Fruit fly (Drosophila melanogaster) whole organism, embryonic: ENCODE results near the gene Rab26.

Source experiments
- CG12155 ChIP-seq: fragments of 200-800 bp; sonication (Bioruptor generic); optimal IDR thresholded peaks from 3 replicates; lab custom pipeline; 2016; ENCODE audit warnings: missing biosample characterization, missing genetic modification characterization
- CG12219 ChIP-seq: fragments of 200-800 bp; sonication (Bioruptor generic); optimal IDR thresholded peaks from 3 replicates; lab custom pipeline; 2018; ENCODE audit warnings: missing biosample characterization, mild to moderate bottlenecking, missing genetic modification characterization
- CG13775 ChIP-seq: fragments of 200-800 bp; sonication (Bioruptor generic); optimal IDR thresholded peaks from 3 replicates; lab custom pipeline; 2017; ENCODE audit warnings: missing biosample characterization, mild to moderate bottlenecking, missing genetic modification characterization
- CG14667 ChIP-seq: fragments of 200-800 bp; sonication (Bioruptor generic); IDR thresholded peaks from 2 replicates; pipeline ENCODE4 v1.3.6; 2022; ENCODE audit warnings: missing biosample characterization, missing genetic modification characterization
- CG15011 ChIP-seq: fragments of 200-800 bp; sonication (Bioruptor generic); optimal IDR thresholded peaks from 3 replicates; lab custom pipeline; 2018; ENCODE audit warnings: missing biosample characterization, mild to moderate bottlenecking, missing genetic modification characterization
- CG16779 ChIP-seq: fragments of 200-800 bp; sonication (Bioruptor generic); IDR thresholded peaks from 2 replicates; pipeline ENCODE4 v1.3.6; 2022; ENCODE audit warnings: missing biosample characterization, missing genetic modification characterization
- CG17802 ChIP-seq: fragments of 200-800 bp; sonication (Bioruptor generic); optimal IDR thresholded peaks from 2 replicates; lab custom pipeline; 2018; ENCODE audit warnings: missing biosample characterization, mild to moderate bottlenecking, missing genetic modification characterization, moderate library complexity
- CG18011 ChIP-seq: fragments of 200-800 bp; sonication (Bioruptor generic); optimal IDR thresholded peaks from 2 replicates; lab custom pipeline; 2017; ENCODE audit warnings: missing biosample characterization, missing genetic modification characterization, mild to moderate bottlenecking, moderate library complexity, missing genotype
- CG2199 ChIP-seq: fragments of 200-800 bp; sonication (Bioruptor generic); IDR thresholded peaks from 3 replicates; pipeline ENCODE4 v1.3.6; 2022; ENCODE audit warnings: missing biosample characterization, missing genetic modification characterization
- CG2889 ChIP-seq: fragments of 200-800 bp; sonication (Bioruptor generic); IDR thresholded peaks from 3 replicates; pipeline ENCODE4 v1.3.6; 2022; ENCODE audit warnings: missing biosample characterization, missing genetic modification characterization
- CG31441 ChIP-seq: fragments of 200-800 bp; sonication (Bioruptor generic); IDR thresholded peaks from 2 replicates; pipeline ENCODE4 v1.3.6; 2022; ENCODE audit warnings: missing biosample characterization, missing genetic modification characterization
- CG7556 ChIP-seq: fragments of 200-800 bp; sonication (Bioruptor generic); optimal IDR thresholded peaks from 2 replicates; lab custom pipeline; 2017; ENCODE audit warnings: missing biosample characterization, mild to moderate bottlenecking, missing genetic modification characterization
- CG7928 ChIP-seq: fragments of 200-800 bp; sonication (Bioruptor generic); optimal IDR thresholded peaks from 2 replicates; lab custom pipeline; 2017; ENCODE audit warnings: missing biosample characterization, mild to moderate bottlenecking, missing genetic modification characterization
- CG7987 ChIP-seq: fragments of 200-800 bp; sonication (Bioruptor generic); optimal IDR thresholded peaks from 2 replicates; lab custom pipeline; 2018; ENCODE audit warnings: missing biosample characterization, mild to moderate bottlenecking, missing genetic modification characterization, moderate library complexity
- CG9932 ChIP-seq: fragments of 200-800 bp; sonication (Bioruptor generic); IDR thresholded peaks from 2 replicates; pipeline ENCODE4 v1.3.6; 2022; ENCODE audit warnings: missing biosample characterization, missing genetic modification characterization
- CTCF ChIP-seq: fragments of 200-800 bp; sonication (Bioruptor generic); optimal IDR thresholded peaks from 2 replicates; lab custom pipeline; 2017; ENCODE audit warnings: missing biosample characterization, mild to moderate bottlenecking, missing genetic modification characterization, moderate library complexity
- Dip3 ChIP-seq: fragments of 200-800 bp; sonication (Bioruptor generic); optimal IDR thresholded peaks from 3 replicates; lab custom pipeline; 2016; ENCODE audit warnings: missing biosample characterization, missing genetic modification characterization
- Dll ChIP-seq: fragments of 200-800 bp; sonication (Bioruptor generic); IDR thresholded peaks from 4 replicates; pipeline ENCODE4 v1.3.6; 2022; ENCODE audit warnings: missing biosample characterization, missing genetic modification characterization; ENCODE audit not compliant: partially characterized antibody
- Dp ChIP-seq: fragments of 200-800 bp; sonication (Bioruptor generic); optimal IDR thresholded peaks from 2 replicates; lab custom pipeline; 2018; ENCODE audit warnings: missing biosample characterization, mild to moderate bottlenecking, missing genetic modification characterization, moderate library complexity
- Fer2 ChIP-seq: fragments of 200-800 bp; sonication (Bioruptor generic); optimal IDR thresholded peaks from 2 replicates; lab custom pipeline; 2018; ENCODE audit warnings: missing biosample characterization, mild to moderate bottlenecking, missing genetic modification characterization, moderate library complexity
- GATAe ChIP-seq: fragments of 200-800 bp; sonication (Bioruptor generic); conservative IDR thresholded peaks from 2 replicates; pipeline ENCODE4 v1.3.6; 2022; ENCODE audit warnings: missing biosample characterization, missing genetic modification characterization
- HLH3B ChIP-seq: fragments of 200-800 bp; sonication (Bioruptor generic); IDR thresholded peaks from 2 replicates; pipeline ENCODE4 v1.3.6; 2022; ENCODE audit warnings: missing biosample characterization, missing genetic modification characterization
- HmgD ChIP-seq: fragments of 200-800 bp; sonication (Bioruptor generic); optimal IDR thresholded peaks from 3 replicates; lab custom pipeline; 2016; ENCODE audit warnings: missing biosample characterization, missing genetic modification characterization
- MBD-R2 ChIP-seq: fragments of 200-800 bp; sonication (Bioruptor generic); IDR thresholded peaks from 2 replicates; pipeline ENCODE4 v1.3.6; 2022; ENCODE audit warnings: missing biosample characterization, missing genetic modification characterization
- Med ChIP-seq: fragments of 200-800 bp; sonication (Bioruptor generic); peaks from one replicate; lab custom pipeline; 2016; ENCODE audit warnings: missing biosample characterization, missing genetic modification characterization, mild to moderate bottlenecking, inconsistent platforms, moderate library complexity
- Oaz ChIP-seq: fragments of 200-800 bp; sonication (Bioruptor generic); IDR thresholded peaks from 2 replicates; pipeline ENCODE4 v1.3.6; 2022; ENCODE audit warnings: missing biosample characterization, missing genetic modification characterization
- Poxn ChIP-seq: fragments of 200-800 bp; sonication (Bioruptor generic); IDR thresholded peaks from 2 replicates; pipeline ENCODE4 v1.3.6; 2022; ENCODE audit warnings: missing biosample characterization, missing genetic modification characterization
- Sry-β ChIP-seq: fragments of 200-800 bp; sonication (Bioruptor generic); optimal IDR thresholded peaks from 2 replicates; lab custom pipeline; 2018; ENCODE audit warnings: missing biosample characterization, mild to moderate bottlenecking, missing genetic modification characterization, moderate library complexity
- br ChIP-seq: fragments of >200 bp; optimal IDR thresholded peaks from 2 replicates; lab custom pipeline; 2017
- ci ChIP-seq: fragments of 200-800 bp; sonication (Bioruptor generic); IDR thresholded peaks from 3 replicates; pipeline ENCODE4 v1.3.6; 2022; ENCODE audit warnings: missing biosample characterization, missing genetic modification characterization
- cwo ChIP-seq: fragments of 200-800 bp; sonication (Bioruptor generic); optimal IDR thresholded peaks from 3 replicates; lab custom pipeline; 2017; ENCODE audit warnings: missing biosample characterization, missing genetic modification characterization, mild to moderate bottlenecking, moderate library complexity, missing genetic modification reagents
- dpn ChIP-seq, 2 experiments: fragments of 200-800 bp; sonication (Bioruptor generic); optimal IDR thresholded peaks; 3 replicates each; lab custom pipeline; 2016; ENCODE audit warnings: missing biosample characterization in 2 of 2, missing genetic modification characterization in 2 of 2
- eve ChIP-seq, 2 experiments: fragments of >200 bp; optimal IDR thresholded peaks; 2 replicates each; lab custom pipeline; 2017; ENCODE audit warnings: missing biosample characterization in 2 of 2, missing genetic modification characterization in 2 of 2
- fd3F ChIP-seq: fragments of 200-800 bp; sonication (Bioruptor generic); optimal IDR thresholded peaks from 2 replicates; lab custom pipeline; 2018; ENCODE audit warnings: missing biosample characterization, mild to moderate bottlenecking, missing genetic modification characterization, moderate library complexity
- fu2 ChIP-seq: fragments of 200-800 bp; sonication (Bioruptor generic); optimal IDR thresholded peaks from 2 replicates; lab custom pipeline; 2016; ENCODE audit warnings: missing biosample characterization, missing genetic modification characterization
- ind ChIP-seq: fragments of 200-800 bp; sonication (Bioruptor generic); optimal IDR thresholded peaks from 3 replicates; lab custom pipeline; 2016; ENCODE audit warnings: missing biosample characterization, missing genetic modification characterization
- klu ChIP-seq: fragments of 200-800 bp; sonication (Bioruptor generic); IDR thresholded peaks from 2 replicates; pipeline ENCODE4 v1.3.6; 2022; ENCODE audit warnings: missing biosample characterization, missing genetic modification characterization
- kni ChIP-seq: fragments of 200-800 bp; sonication (Bioruptor generic); optimal IDR thresholded peaks from 3 replicates; lab custom pipeline; 2017; ENCODE audit warnings: mild to moderate bottlenecking, missing biosample characterization, missing genetic modification reagents, missing genetic modification characterization
- lola ChIP-seq, 3 experiments: fragments of >200 bp in 2 of 3; fragments of 200-800 bp in 1 of 3; sonication (Bioruptor generic) in 1 of 3; optimal IDR thresholded peaks; 2 replicates each; lab custom pipeline; 2017 to 2019; ENCODE audit warnings: missing biosample characterization in 3 of 3, missing genetic modification characterization in 3 of 3, mild to moderate bottlenecking in 1 of 3, moderate library complexity in 1 of 3
- odd ChIP-seq: fragments of 200-800 bp; sonication (Bioruptor generic); optimal IDR thresholded peaks from 2 replicates; lab custom pipeline; 2017; ENCODE audit warnings: missing biosample characterization, mild to moderate bottlenecking, missing genetic modification characterization
- p53 ChIP-seq: fragments of 200-800 bp; sonication (Bioruptor generic); optimal IDR thresholded peaks from 2 replicates; lab custom pipeline; 2016; ENCODE audit warnings: missing biosample characterization, missing genetic modification characterization
- run ChIP-seq: fragments of 200-800 bp; sonication (Bioruptor generic); optimal IDR thresholded peaks from 3 replicates; lab custom pipeline; 2018; ENCODE audit warnings: missing biosample characterization, mild to moderate bottlenecking, missing genetic modification characterization
- sens-2 ChIP-seq: fragments of 200-800 bp; sonication (Bioruptor generic); IDR thresholded peaks from 2 replicates; pipeline ENCODE4 v1.3.6; 2022; ENCODE audit warnings: missing biosample characterization, missing genetic modification characterization
- sob ChIP-seq: fragments of 200-800 bp; sonication (Bioruptor generic); IDR thresholded peaks from 2 replicates; pipeline ENCODE4 v1.3.6; 2022; ENCODE audit warnings: missing biosample characterization, missing genetic modification characterization
- sqz ChIP-seq: fragments of 200-800 bp; sonication (Bioruptor generic); optimal IDR thresholded peaks from 3 replicates; lab custom pipeline; 2018; ENCODE audit warnings: missing biosample characterization, mild to moderate bottlenecking, missing genetic modification characterization
- tap ChIP-seq: fragments of 200-800 bp; optimal IDR thresholded peaks from 3 replicates; lab custom pipeline; 2019; ENCODE audit warnings: missing biosample characterization, mild to moderate bottlenecking, missing genetic modification characterization, moderate library complexity
- toy ChIP-seq: fragments of 200-800 bp; sonication (Bioruptor generic); IDR thresholded peaks from 2 replicates; pipeline ENCODE4 v1.3.6; 2022; ENCODE audit warnings: missing biosample characterization, missing genetic modification characterization
- trh ChIP-seq: fragments of 200-800 bp; sonication (Bioruptor generic); optimal IDR thresholded peaks from 2 replicates; lab custom pipeline; 2016; ENCODE audit warnings: missing biosample characterization, missing genetic modification characterization
- tup ChIP-seq: fragments of 200-800 bp; sonication (Bioruptor generic); optimal IDR thresholded peaks from 2 replicates; lab custom pipeline; 2016; ENCODE audit warnings: missing biosample characterization, mild to moderate bottlenecking, missing genetic modification characterization, moderate library complexity
- unc-4 ChIP-seq: fragments of 200-800 bp; sonication (Bioruptor generic); IDR thresholded peaks from 2 replicates; pipeline ENCODE4 v1.3.6; 2022; ENCODE audit warnings: missing biosample characterization, missing genetic modification characterization; ENCODE audit not compliant: partially characterized antibody
- usp ChIP-seq: fragments of >200 bp; optimal IDR thresholded peaks from 2 replicates; lab custom pipeline; 2017; ENCODE audit warnings: missing biosample characterization, missing genetic modification characterization
- vvl ChIP-seq: fragments of 200-800 bp; sonication (Bioruptor generic); IDR thresholded peaks from 2 replicates; pipeline ENCODE4 v1.3.6; 2022; ENCODE audit warnings: missing biosample characterization, missing genetic modification characterization
- z ChIP-seq: fragments of 200-800 bp; sonication (Bioruptor generic); IDR thresholded peaks from 3 replicates; pipeline ENCODE4 v1.3.6; 2022; ENCODE audit warnings: missing biosample characterization, missing genetic modification characterization

Gene Rab26

DNA sequence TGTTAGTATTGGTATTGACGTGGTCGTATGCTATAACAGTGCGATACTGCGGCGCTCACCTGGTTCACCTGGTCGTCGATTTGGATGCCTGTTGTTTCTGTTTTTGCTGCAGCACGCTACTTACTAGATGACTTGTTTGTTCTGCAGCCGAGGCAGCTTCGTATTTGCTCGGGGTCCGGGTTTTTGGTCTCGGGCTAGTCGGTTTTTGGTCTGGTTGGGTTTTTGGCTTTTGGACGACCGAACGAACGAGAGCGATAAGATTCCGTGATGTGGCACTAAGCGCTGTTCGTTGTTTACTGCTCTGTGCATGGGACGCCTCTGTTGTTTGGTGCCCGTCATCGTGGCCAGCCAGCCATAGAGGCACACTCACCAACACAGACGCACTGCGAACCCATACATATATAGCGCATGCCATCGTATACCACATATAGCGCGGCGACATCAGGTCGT is 30.4 kb downstream of the Rab26 start, which contains the start of gene ebd2 (continued):
- TF ChIP-seq fd3F (GFP tag; lab: Kevin White, UChicago) (no peak), odd (GFP tag; lab: Kevin White, UChicago) (peak; percentile 22), p53 (GFP tag; lab: Kevin White, UChicago) (no peak), usp (GFP tag; lab: Kevin White, UChicago) (no peak), Fer2 (no peak), MBD-R2 (GFP tag; lab: Robert Waterston, UW) (no peak), CG13775 (GFP tag; lab: Kevin White, UChicago) (no peak), br (lab: Kevin White, UChicago) (no peak), Oaz (GFP tag; lab: Robert Waterston, UW) (no peak), sens-2 (no peak), GATAe (no peak; the same call in 1 of the 2 replicates), sob (peak; percentile 40; the same call in 1 of the 2 replicates), CG14667 (GFP tag; lab: Robert Waterston, UW) (no peak), ci (GFP tag; lab: Robert Waterston, UW) (no peak), Med (GFP tag; lab: Kevin White, UChicago) (peak; percentile 87), CG17802 (tag; lab: Kevin White, UChicago) (no peak), CG2199 (GFP tag; lab: Robert Waterston, UW) (no peak), CG7928 (no peak), kni (peak; percentile 72), z (GFP tag; lab: Robert Waterston, UW) (no peak), Dip3 (no peak), trh (GFP tag; lab: Kevin White, UChicago) (no peak), Poxn (no peak), toy (GFP tag; lab: Robert Waterston, UW) (no peak), CG12219 (no peak), Dll (GFP tag; lab: Robert Waterston, UW) (no peak), CG9932 (no peak), fu2 (no peak), tap (tag; lab: Kevin White, UChicago) (no peak), ind (GFP tag; lab: Kevin White, UChicago) (no peak), CG31441 (GFP tag; lab: Robert Waterston, UW) (no peak), CG2889 (GFP tag; lab: Robert Waterston, UW) (no peak), klu (GFP tag; lab: Robert Waterston, UW) (no peak), run (tag; lab: Kevin White, UChicago) (no peak), tup (GFP tag; lab: Kevin White, UChicago) (no peak), cwo (GFP tag; lab: Kevin White, UChicago) (peak; percentile 73), vvl (peak; percentile 15; the same call in 1 of the 2 replicates), Sry-β (no peak), lola (GFP tag; optimal IDR thresholded peaks at IDR 0.05; lab: Kevin White, UChicago) (no peak), CG12155 (GFP tag; lab: Kevin White, UChicago) (peak; percentile 7), HmgD (GFP tag; lab: Kevin White, UChicago) (no peak), CG16779 (GFP tag; lab: Robert Waterston, UW) (no peak), CTCF (GFP tag; lab: Kevin White, UChicago) (no peak), sqz (GFP tag; lab: Kevin White, UChicago) (no peak), HLH3B (GFP tag; lab: Robert Waterston, UW) (0 out of 2 replicates have a peak, but pooled peaks have one; percentile 43), CG7987 (GFP tag; lab: Kevin White, UChicago) (no peak), Dp (no peak), CG15011 (GFP tag; lab: Kevin White, UChicago) (no peak), dpn (GFP tag; optimal IDR thresholded peaks at IDR 0.05; lab: Kevin White, UChicago) (no peak), eve (GFP tag; optimal IDR thresholded peaks at IDR 0.05; lab: Kevin White, UChicago) (no peak), CG7556 (no peak), unc-4 (GFP tag; lab: Robert Waterston, UW) (no peak), CG18011 (no peak)
